Worm (Caenorhabditis elegans): ENCODE measurements around the gene algn-2.

ce11 chrII:5328912-5329311 is 46.2 kb upstream of the algn-2 start:
- TF ChIP-seq rbr-2 (tag; optimal IDR thresholded peaks at IDR 0.05) (no peak), ces-1 (GFP tag; optimal IDR thresholded peaks at IDR 0.05) (no peak), lsy-2 (tag; optimal IDR thresholded peaks at IDR 0.05) (peak in 1 of 2 experiments; percentile 24), fkh-10 (GFP tag; optimal IDR thresholded peaks at IDR 0.05) (no peak), zag-1 (tag; optimal IDR thresholded peaks at IDR 0.05) (no peak), spr-3 (GFP tag; optimal IDR thresholded peaks at IDR 0.05) (no peak), mxl-2 (GFP tag; conservative IDR thresholded peaks at IDR 0.05) (no peak), skn-1 (tag; optimal IDR thresholded peaks at IDR 0.05) (no peak), dmd-6 (GFP tag; IDR thresholded peaks at IDR 0.05) (no peak)
